Fruit fly (Drosophila melanogaster): ENCODE results near the gene Gr10a.

DNA sequence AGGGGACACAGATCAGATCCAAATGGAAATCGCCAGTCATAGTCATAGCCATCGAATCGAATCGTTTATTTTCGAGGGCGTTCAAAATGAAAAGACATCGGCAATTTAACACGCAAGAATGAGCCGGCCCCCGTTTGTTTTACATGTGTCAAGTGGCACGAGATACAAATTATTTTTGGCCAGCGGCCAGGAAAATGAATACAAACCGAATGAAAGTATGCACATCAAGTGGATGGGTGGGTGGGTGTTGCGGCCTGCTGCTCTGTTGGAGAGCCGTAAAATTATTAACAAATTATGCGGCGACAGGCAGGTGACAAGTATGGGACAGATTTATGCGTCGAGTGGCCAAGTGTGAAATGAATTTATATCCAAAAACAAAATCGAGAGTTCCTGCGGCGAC, 46.8 kb upstream of the Gr10a start:
- no peak for TF ChIP-seq CG34422 (GFP tag; IDR thresholded peaks at IDR 0.05)
- TF ChIP-seq twi (tag; optimal IDR thresholded peaks at IDR 0.05), result no peak
- no peak for TF ChIP-seq sisA (GFP tag; IDR thresholded peaks at IDR 0.05)
- TF ChIP-seq CG17829 (tag; optimal IDR thresholded peaks at IDR 0.05), result no peak
- TF ChIP-seq pan (optimal IDR thresholded peaks at IDR 0.05), result no peak
- TF ChIP-seq pan (GFP tag; optimal IDR thresholded peaks at IDR 0.05 in 1 of 2, IDR thresholded peaks at IDR 0.05 in 1 of 2), result no peak
- no peak for TF ChIP-seq stc (GFP tag; IDR thresholded peaks at IDR 0.05)
- TF ChIP-seq emc (GFP tag; optimal IDR thresholded peaks at IDR 0.05), result no peak
- TF ChIP-seq cwo (GFP tag; optimal IDR thresholded peaks at IDR 0.05), result peak; percentile 64
- no peak for TF ChIP-seq cg (GFP tag; optimal IDR thresholded peaks at IDR 0.05)
- no peak for TF ChIP-seq CG15514 (GFP tag; optimal IDR thresholded peaks at IDR 0.05)
- no peak for TF ChIP-seq NC2α (GFP tag; optimal IDR thresholded peaks at IDR 0.05)
- no peak for TF ChIP-seq CG18011 (GFP tag; optimal IDR thresholded peaks at IDR 0.05)
- TF ChIP-seq fu2 (GFP tag; optimal IDR thresholded peaks at IDR 0.05), result no peak
- TF ChIP-seq kah (GFP tag; optimal IDR thresholded peaks at IDR 0.05), result no peak
